Worm (Caenorhabditis elegans) whole organism, L4 larva: Measurements from ENCODE around the gene pph-6.

Experiments
- F26F4.8 ChIP-seq: fragments of 200-800 bp; sonication (Bioruptor generic); conservative IDR thresholded peaks from 2 replicates; pipeline ENCODE4 v1.3.6; 2022; ENCODE audit warnings: missing genetic modification characterization, missing compliant biosample characterization
- ama-1 ChIP-seq: fragments of 150-350 bp; optimal IDR thresholded peaks from 2 replicates; lab custom pipeline; 2014; ENCODE audit warnings: inconsistent platforms, mixed read lengths
- fkh-10 ChIP-seq: fragments of 150-350 bp; optimal IDR thresholded peaks from 2 replicates; lab custom pipeline; 2014; ENCODE audit warnings: missing biosample characterization, missing genetic modification reagents, missing genetic modification characterization
- nhr-76 ChIP-seq: fragments of 150-350 bp; optimal IDR thresholded peaks from 2 replicates; lab custom pipeline; 2014; ENCODE audit warnings: missing biosample characterization, missing genetic modification characterization

- TF ChIP-seq nhr-76 (tag; lab: Kevin White, UChicago), result no peak
- TF ChIP-seq ama-1 (lab: Kevin White, UChicago), result no peak
- no peak for TF ChIP-seq F26F4.8 (GFP tag; lab: Robert Waterston, UW)
- TF ChIP-seq fkh-10 (GFP tag; lab: Kevin White, UChicago), result no peak
These were observed 50.3 kb downstream of the pph-6 start for ce11 chrIII:3511808-3512207.
